Worm (Caenorhabditis elegans) whole organism, young adult: ENCODE data around the gene actl-1.

Source experiments
- B0019.2 ChIP-seq: fragments of 200-800 bp; sonication (Bioruptor generic); conservative IDR thresholded peaks from 2 replicates; pipeline ENCODE4 v1.3.6; 2022; ENCODE audit warnings: missing genetic modification reagents, missing genetic modification characterization, missing compliant biosample characterization
- B0035.1 ChIP-seq: sonication (generic microtip); optimal IDR thresholded peaks from 2 replicates; lab custom pipeline; 2016; ENCODE audit warnings: missing genetic modification characterization, mild to moderate bottlenecking, missing compliant biosample characterization, missing genotype, missing genetic modification reagents
- B0261.1 ChIP-seq: sonication (generic microtip); optimal IDR thresholded peaks from 2 replicates; lab custom pipeline; 2016; ENCODE audit warnings: mild to moderate bottlenecking, missing genetic modification characterization, moderate library complexity, missing compliant biosample characterization
- B0336.3 ChIP-seq: fragments of 200-800 bp; sonication (Bioruptor generic); IDR thresholded peaks from 2 replicates; pipeline ENCODE4 v1.3.6; 2022; ENCODE audit warnings: missing genetic modification characterization, missing compliant biosample characterization
- C17E4.6 ChIP-seq: fragments of 200-800 bp; sonication (Bioruptor generic); IDR thresholded peaks from 2 replicates; pipeline ENCODE4 v1.3.6; 2022; ENCODE audit warnings: missing genetic modification reagents, missing genetic modification characterization, missing compliant biosample characterization
- F33H1.4 ChIP-seq: fragments of 200-800 bp; sonication (Bioruptor generic); IDR thresholded peaks from 2 replicates; pipeline ENCODE4 v1.3.6; 2022; ENCODE audit warnings: missing genetic modification reagents, missing genetic modification characterization, missing compliant biosample characterization
- F57C9.4 ChIP-seq: sonication (generic microtip); optimal IDR thresholded peaks from 2 replicates; lab custom pipeline; 2017; ENCODE audit warnings: mild to moderate bottlenecking, missing genetic modification characterization, missing compliant biosample characterization
- K11D2.4 ChIP-seq: fragments of 200-800 bp; sonication (Bioruptor generic); IDR thresholded peaks from 2 replicates; pipeline ENCODE4 v1.3.6; 2022; ENCODE audit warnings: missing genetic modification reagents, missing genetic modification characterization, missing compliant biosample characterization
- Y67H2A.10 ChIP-seq: fragments of 200-800 bp; sonication (Bioruptor generic); conservative IDR thresholded peaks from 2 replicates; pipeline ENCODE4 v1.3.6; 2022; ENCODE audit warnings: missing genetic modification reagents, missing genetic modification characterization, missing compliant biosample characterization
- Y79H2A.3 ChIP-seq: fragments of 200-800 bp; sonication (Bioruptor generic); conservative IDR thresholded peaks from 2 replicates; pipeline ENCODE4 v1.3.6; 2022; ENCODE audit warnings: missing genetic modification reagents, missing genetic modification characterization, missing compliant biosample characterization
- ZK185.1 ChIP-seq: sonication (generic microtip); optimal IDR thresholded peaks from 2 replicates; lab custom pipeline; 2016; ENCODE audit warnings: mild to moderate bottlenecking, missing genetic modification characterization, missing compliant biosample characterization; ENCODE audit not compliant: poor library complexity, severe bottlenecking
- aptf-2 ChIP-seq: fragments of 200-800 bp; sonication (Bioruptor generic); conservative IDR thresholded peaks from 2 replicates; pipeline ENCODE4 v1.3.6; 2022; ENCODE audit warnings: missing genetic modification reagents, missing genetic modification characterization, missing compliant biosample characterization
- attf-5 ChIP-seq: fragments of 200-800 bp; sonication (Bioruptor generic); optimal IDR thresholded peaks from 2 replicates; lab custom pipeline; 2018; ENCODE audit warnings: mild to moderate bottlenecking, missing genetic modification characterization, missing compliant biosample characterization
- bed-2 ChIP-seq: fragments of 200-800 bp; sonication (Bioruptor generic); IDR thresholded peaks from 2 replicates; pipeline ENCODE4 v1.3.6; 2022; ENCODE audit warnings: missing genetic modification reagents, missing genetic modification characterization, missing compliant biosample characterization
- cebp-1 ChIP-seq, 2 experiments: fragments of 200-800 bp in 1 of 2; sonication (Bioruptor generic) in 1 of 2; sonication (generic microtip) in 1 of 2; IDR thresholded peaks in 1 of 2; optimal IDR thresholded peaks in 1 of 2; 2 replicates each; pipeline versions ENCODE4 v1.3.6 to Lab custom; 2017 to 2022; ENCODE audit warnings: missing compliant biosample characterization in 2 of 2, missing genetic modification characterization in 2 of 2, mild to moderate bottlenecking in 1 of 2, missing genetic modification reagents in 1 of 2, moderate library complexity in 1 of 2
- ceh-79 ChIP-seq: sonication (generic microtip); optimal IDR thresholded peaks from 2 replicates; lab custom pipeline; 2017; ENCODE audit warnings: mild to moderate bottlenecking, missing genetic modification characterization, missing compliant biosample characterization
- die-1 ChIP-seq: sonication (generic microtip); optimal IDR thresholded peaks from 2 replicates; lab custom pipeline; 2016; ENCODE audit warnings: missing genotype, mild to moderate bottlenecking, missing genetic modification characterization, missing compliant biosample characterization
- dox-1 ChIP-seq: fragments of 200-800 bp; sonication (Bioruptor generic); IDR thresholded peaks from 2 replicates; pipeline ENCODE4 v1.3.6; 2022; ENCODE audit warnings: missing genetic modification reagents, missing genetic modification characterization, missing compliant biosample characterization
- efl-1 ChIP-seq: fragments of 150-350 bp; optimal IDR thresholded peaks from 2 replicates; lab custom pipeline; 2014; ENCODE audit warnings: missing biosample characterization, missing genetic modification reagents, missing genetic modification characterization
- egrh-3 ChIP-seq: fragments of 200-800 bp; sonication (Bioruptor generic); IDR thresholded peaks from 2 replicates; pipeline ENCODE4 v1.3.6; 2022; ENCODE audit warnings: missing genetic modification reagents, missing genetic modification characterization, missing compliant biosample characterization
- fkh-3 ChIP-seq: sonication (generic microtip); optimal IDR thresholded peaks from 2 replicates; lab custom pipeline; 2016; ENCODE audit warnings: mild to moderate bottlenecking, missing genetic modification characterization, missing compliant biosample characterization
- him-1 ChIP-seq: sonication (generic microtip); optimal IDR thresholded peaks from 2 replicates; lab custom pipeline; 2016; ENCODE audit warnings: missing genotype, missing genetic modification reagents, missing genetic modification characterization, missing compliant biosample characterization
- hlh-26 ChIP-seq: fragments of 200-800 bp; sonication (Bioruptor generic); conservative IDR thresholded peaks from 2 replicates; pipeline ENCODE4 v1.3.6; 2022; ENCODE audit warnings: missing genetic modification reagents, missing genetic modification characterization, missing compliant biosample characterization
- let-607 ChIP-seq, 2 experiments: fragments of 200-800 bp in 1 of 2; sonication (Bioruptor generic) in 1 of 2; sonication (generic microtip) in 1 of 2; optimal IDR thresholded peaks; 2 replicates each; lab custom pipeline; 2016 to 2018; ENCODE audit warnings: mild to moderate bottlenecking in 2 of 2, missing compliant biosample characterization in 2 of 2, missing genetic modification characterization in 2 of 2, moderate library complexity in 2 of 2, missing genotype in 1 of 2
- madf-8 ChIP-seq: fragments of 200-800 bp; sonication (Bioruptor generic); conservative IDR thresholded peaks from 2 replicates; pipeline ENCODE4 v1.3.6; 2022; ENCODE audit warnings: missing genetic modification reagents, missing genetic modification characterization, missing compliant biosample characterization
- mcd-1 ChIP-seq: fragments of 200-800 bp; sonication (Bioruptor generic); IDR thresholded peaks from 2 replicates; pipeline ENCODE4 v1.3.6; 2022; ENCODE audit warnings: missing genetic modification reagents, missing genetic modification characterization, missing compliant biosample characterization
- mes-4 ChIP-seq: sonication (generic microtip); optimal IDR thresholded peaks from 2 replicates; lab custom pipeline; 2016; ENCODE audit warnings: missing genotype, missing genetic modification characterization, missing compliant biosample characterization
- mxl-1 ChIP-seq: sonication (generic microtip); optimal IDR thresholded peaks from 2 replicates; lab custom pipeline; 2016; ENCODE audit warnings: missing genetic modification characterization, missing compliant biosample characterization
- nhr-80 ChIP-seq: sonication (generic microtip); optimal IDR thresholded peaks from 2 replicates; lab custom pipeline; 2016; ENCODE audit warnings: missing genetic modification characterization, missing compliant biosample characterization
- nhr-90 ChIP-seq: sonication (generic microtip); optimal IDR thresholded peaks from 2 replicates; lab custom pipeline; 2016; ENCODE audit warnings: missing genotype, mild to moderate bottlenecking, missing genetic modification characterization, missing compliant biosample characterization
- pha-4 ChIP-seq: fragments of 150-350 bp; sonication (generic microtip); optimal IDR thresholded peaks from 2 replicates; lab custom pipeline; 2014; ENCODE audit warnings: missing biosample characterization, missing genetic modification reagents, missing genetic modification characterization
- rec-8 ChIP-seq, 2 experiments: sonication (generic microtip); optimal IDR thresholded peaks; 2 replicates each; lab custom pipeline; 2016; ENCODE audit warnings: mild to moderate bottlenecking in 2 of 2, missing genetic modification characterization in 2 of 2, missing genetic modification reagents in 2 of 2, missing genotype in 2 of 2, missing biosample characterization in 1 of 2, missing compliant biosample characterization in 1 of 2, moderate library complexity in 1 of 2
- sdz-38 ChIP-seq: sonication (generic microtip); optimal IDR thresholded peaks from 2 replicates; lab custom pipeline; 2016; ENCODE audit warnings: missing genotype, missing genetic modification characterization, missing compliant biosample characterization
- sea-2 ChIP-seq: fragments of 200-800 bp; sonication (Bioruptor generic); IDR thresholded peaks from 2 replicates; pipeline ENCODE4 v1.3.6; 2022; ENCODE audit warnings: missing genetic modification characterization, missing compliant biosample characterization
- snpc-3.4 ChIP-seq: sonication (generic microtip); optimal IDR thresholded peaks from 2 replicates; lab custom pipeline; 2017; ENCODE audit warnings: missing genetic modification characterization, mild to moderate bottlenecking, missing compliant biosample characterization, antibody characterized with exemption, moderate library complexity, missing genotype, missing genetic modification reagents
- snpc-4 ChIP-seq, 5 experiments: fragments of 150-350 bp in 1 of 5; sonication (generic microtip) in 4 of 5; optimal IDR thresholded peaks; 2 replicates each; lab custom pipeline; 2014 to 2018; ENCODE audit warnings: missing genetic modification characterization in 5 of 5, missing biosample characterization in 3 of 5, antibody characterized with exemption in 2 of 5, mild to moderate bottlenecking in 2 of 5, missing compliant biosample characterization in 2 of 5, missing genotype in 2 of 5, moderate library complexity in 2 of 5, missing genetic modification reagents in 1 of 5
- somi-1 ChIP-seq: fragments of 200-800 bp; sonication (Bioruptor generic); optimal IDR thresholded peaks from 2 replicates; lab custom pipeline; 2018; ENCODE audit warnings: mild to moderate bottlenecking, missing genetic modification characterization, missing compliant biosample characterization
- sptf-2 ChIP-seq: fragments of 200-800 bp; sonication (Bioruptor generic); optimal IDR thresholded peaks from 2 replicates; lab custom pipeline; 2018; ENCODE audit warnings: mild to moderate bottlenecking, missing genetic modification characterization, missing compliant biosample characterization
- zfh-2 ChIP-seq: fragments of 200-800 bp; sonication (Bioruptor generic); conservative IDR thresholded peaks from 2 replicates; pipeline ENCODE4 v1.3.6; 2022; ENCODE audit warnings: missing genetic modification reagents, missing genetic modification characterization, missing compliant biosample characterization
- ztf-18 ChIP-seq: sonication (generic microtip); optimal IDR thresholded peaks from 2 replicates; lab custom pipeline; 2016; ENCODE audit warnings: missing genotype, mild to moderate bottlenecking, missing genetic modification characterization, missing compliant biosample characterization
- ztf-22 ChIP-seq: fragments of 200-800 bp; sonication (Bioruptor generic); optimal IDR thresholded peaks from 2 replicates; lab custom pipeline; 2018; ENCODE audit warnings: mild to moderate bottlenecking, missing genetic modification characterization, moderate library complexity, missing compliant biosample characterization

The actl-1 gene

ce11 chrX:6518537-6518936 is 18.9 kb upstream of the actl-1 start, which contains the start of gene ets-4 (continued):
- TF ChIP-seq snpc-4 (GFP tag; optimal IDR thresholded peaks at IDR 0.05; lab: Kevin White, UChicago), result no peak
- TF ChIP-seq snpc-4 (tag; optimal IDR thresholded peaks at IDR 0.05; lab: Kevin White, UChicago), result peak in 1 of 4 experiments; percentile 13
- no peak for TF ChIP-seq mxl-1
- no peak for TF ChIP-seq C17E4.6 (GFP tag; lab: Robert Waterston, UW)
- TF ChIP-seq mes-4 (tag; lab: Kevin White, UChicago), result no peak
- no peak for TF ChIP-seq ceh-79 (tag; lab: Kevin White, UChicago)
- TF ChIP-seq efl-1 (GFP tag; lab: Kevin White, UChicago), result no peak
- no peak for TF ChIP-seq sdz-38 (tag; lab: Kevin White, UChicago)
- TF ChIP-seq die-1 (tag; lab: Kevin White, UChicago), result no peak
- no peak for TF ChIP-seq him-1 (tag; lab: Kevin White, UChicago)
- TF ChIP-seq B0019.2 (GFP tag; lab: Robert Waterston, UW), result no peak
- TF ChIP-seq pha-4 (tag; lab: Kevin White, UChicago), result no peak
- no peak for TF ChIP-seq mcd-1
- no peak for TF ChIP-seq Y79H2A.3 (GFP tag; lab: Robert Waterston, UW)
- TF ChIP-seq sea-2 (GFP tag; lab: Robert Waterston, UW), result no peak
- no peak for TF ChIP-seq dox-1 (GFP tag; lab: Robert Waterston, UW)
- peak; percentile 22 for TF ChIP-seq nhr-90
- TF ChIP-seq bed-2 (GFP tag; lab: Robert Waterston, UW), result no peak
- TF ChIP-seq rec-8 (tag; optimal IDR thresholded peaks at IDR 0.05; lab: Kevin White, UChicago), result no peak
- no peak for TF ChIP-seq hlh-26
- TF ChIP-seq ztf-22 (GFP tag; lab: Kevin White, UChicago), result peak; percentile 41
- TF ChIP-seq let-607 (tag; optimal IDR thresholded peaks at IDR 0.05; lab: Kevin White, UChicago), result peak; percentile 79 to 80
- TF ChIP-seq sptf-2 (GFP tag; lab: Kevin White, UChicago), result no peak
- TF ChIP-seq madf-8, result no peak
- TF ChIP-seq fkh-3 (tag; lab: Kevin White, UChicago), result no peak
- TF ChIP-seq B0035.1, result no peak
- no peak for TF ChIP-seq ZK185.1
- TF ChIP-seq aptf-2 (GFP tag; lab: Robert Waterston, UW), result no peak
- no peak for TF ChIP-seq egrh-3
- TF ChIP-seq B0336.3 (GFP tag; lab: Robert Waterston, UW), result 0 out of 2 replicates have a peak, but pooled peaks have one; percentile 32
- TF ChIP-seq F33H1.4 (GFP tag; lab: Robert Waterston, UW), result no peak
- TF ChIP-seq attf-5, result no peak
- TF ChIP-seq snpc-3.4 (tag; lab: Kevin White, UChicago), result no peak
- TF ChIP-seq K11D2.4 (GFP tag; lab: Robert Waterston, UW), result no peak
- TF ChIP-seq Y67H2A.10 (GFP tag; lab: Robert Waterston, UW), result no peak
- TF ChIP-seq B0261.1 (tag; lab: Kevin White, UChicago), result no peak
- TF ChIP-seq ztf-18 (tag; lab: Kevin White, UChicago), result no peak
- TF ChIP-seq F57C9.4 (tag; lab: Kevin White, UChicago), result no peak
- TF ChIP-seq, all 124 proteins: peak for 13

- TF ChIP-seq zfh-2 (GFP tag; lab: Robert Waterston, UW) (peak; percentile 74), somi-1 (no peak), cebp-1 (GFP tag; IDR thresholded peaks at IDR 0.05; lab: Robert Waterston, UW) (no peak), cebp-1 (tag; optimal IDR thresholded peaks at IDR 0.05; lab: Kevin White, UChicago) (peak; percentile 32), nhr-80 (tag; lab: Kevin White, UChicago) (peak; percentile 81), let-607 (tag; optimal IDR thresholded peaks at IDR 0.05; lab: Kevin White, UChicago) (peak in 1 of 2 experiments; percentile 46)
- TF ChIP-seq, all 124 proteins: peak for 4
Observed at ce11 chrX:6517025-6517770, 17.6 kb upstream of the actl-1 start.
